Fruit fly (Drosophila melanogaster) whole organism, embryonic: ENCODE measurements around the gene CG13989.

ENCODE experiments used
- B-H2 ChIP-seq: fragments of 200-800 bp; sonication (Bioruptor generic); optimal IDR thresholded peaks from 2 replicates; lab custom pipeline; 2018; ENCODE audit warnings: missing biosample characterization, mild to moderate bottlenecking, missing genetic modification characterization
- Bgb ChIP-seq: fragments of 200-800 bp; sonication (Bioruptor generic); IDR thresholded peaks from 2 replicates; pipeline ENCODE4 v1.3.6; 2022; ENCODE audit warnings: missing biosample characterization, missing genetic modification characterization; ENCODE audit not compliant: partially characterized antibody
- CG10462 ChIP-seq: fragments of 200-800 bp; sonication (Bioruptor generic); optimal IDR thresholded peaks from 2 replicates; lab custom pipeline; 2016; ENCODE audit warnings: missing biosample characterization, missing genetic modification characterization
- CG12071 ChIP-seq: fragments of 200-800 bp; sonication (Bioruptor generic); optimal IDR thresholded peaks from 3 replicates; lab custom pipeline; 2018; ENCODE audit warnings: missing biosample characterization, mild to moderate bottlenecking, missing genetic modification characterization
- CG12219 ChIP-seq: fragments of 200-800 bp; sonication (Bioruptor generic); optimal IDR thresholded peaks from 3 replicates; lab custom pipeline; 2018; ENCODE audit warnings: missing biosample characterization, mild to moderate bottlenecking, missing genetic modification characterization
- CG12659 ChIP-seq: fragments of 200-800 bp; sonication (Bioruptor generic); optimal IDR thresholded peaks from 3 replicates; lab custom pipeline; 2017; ENCODE audit warnings: mild to moderate bottlenecking, missing biosample characterization, missing genetic modification reagents, missing genetic modification characterization
- CG13775 ChIP-seq: fragments of 200-800 bp; sonication (Bioruptor generic); optimal IDR thresholded peaks from 3 replicates; lab custom pipeline; 2017; ENCODE audit warnings: missing biosample characterization, mild to moderate bottlenecking, missing genetic modification characterization
- CG1602 ChIP-seq: fragments of 200-800 bp; sonication (Bioruptor generic); optimal IDR thresholded peaks from 3 replicates; lab custom pipeline; 2016; ENCODE audit warnings: missing biosample characterization, missing genetic modification characterization
- CG17612 ChIP-seq: fragments of 200-800 bp; sonication (Bioruptor generic); IDR thresholded peaks from 2 replicates; pipeline ENCODE4 v1.3.6; 2022; ENCODE audit warnings: missing biosample characterization, missing genetic modification characterization
- CG18764 ChIP-seq: fragments of 200-800 bp; sonication (Bioruptor generic); optimal IDR thresholded peaks from 3 replicates; lab custom pipeline; 2016; ENCODE audit warnings: missing biosample characterization, missing genetic modification characterization
- CG2712 ChIP-seq: fragments of 200-800 bp; optimal IDR thresholded peaks from 3 replicates; lab custom pipeline; 2019; ENCODE audit warnings: missing biosample characterization, mild to moderate bottlenecking, missing genetic modification characterization, moderate library complexity
- CG30431 ChIP-seq: fragments of 200-800 bp; sonication (Bioruptor generic); optimal IDR thresholded peaks from 2 replicates; lab custom pipeline; 2017; ENCODE audit warnings: missing biosample characterization, missing genetic modification characterization
- CG31441 ChIP-seq: fragments of 200-800 bp; sonication (Bioruptor generic); IDR thresholded peaks from 2 replicates; pipeline ENCODE4 v1.3.6; 2022; ENCODE audit warnings: missing biosample characterization, missing genetic modification characterization
- CG3847 ChIP-seq: fragments of 200-800 bp; sonication (Bioruptor generic); IDR thresholded peaks from 2 replicates; pipeline ENCODE4 v1.3.6; 2022; ENCODE audit warnings: missing biosample characterization, missing genetic modification characterization
- CG4820 ChIP-seq: fragments of 200-800 bp; sonication (Bioruptor generic); optimal IDR thresholded peaks from 3 replicates; lab custom pipeline; 2016; ENCODE audit warnings: missing biosample characterization, missing genetic modification characterization
- CG6689 ChIP-seq: fragments of 200-800 bp; sonication (Bioruptor generic); IDR thresholded peaks from 2 replicates; pipeline ENCODE4 v1.3.6; 2022; ENCODE audit warnings: missing biosample characterization, missing genetic modification characterization
- CG8359 ChIP-seq: fragments of 200-800 bp; sonication (Bioruptor generic); optimal IDR thresholded peaks from 2 replicates; lab custom pipeline; 2017; ENCODE audit warnings: missing biosample characterization, mild to moderate bottlenecking, missing genetic modification characterization, borderline replicate concordance
- CG9215 ChIP-seq: fragments of 200-800 bp; sonication (Bioruptor generic); IDR thresholded peaks from 2 replicates; pipeline ENCODE4 v1.3.6; 2022; ENCODE audit warnings: missing biosample characterization, missing genetic modification characterization
- D ChIP-seq, 2 experiments: fragments of 200-800 bp in 1 of 2; fragments of >200 bp in 1 of 2; sonication (Bioruptor generic) in 1 of 2; optimal IDR thresholded peaks; 2 replicates in 1 of 2; 3 replicates in 1 of 2; lab custom pipeline; 2017; ENCODE audit warnings: mild to moderate bottlenecking in 1 of 2, missing biosample characterization in 1 of 2, missing genetic modification characterization in 1 of 2, missing genetic modification reagents in 1 of 2
- Dfd ChIP-seq, 2 experiments: fragments of >200 bp; optimal IDR thresholded peaks; 2 replicates each; lab custom pipeline; 2017; ENCODE audit warnings: missing biosample characterization in 2 of 2, missing genetic modification characterization in 2 of 2
- Fer1 ChIP-seq: fragments of 200-800 bp; sonication (Bioruptor generic); optimal IDR thresholded peaks from 2 replicates; lab custom pipeline; 2017; ENCODE audit warnings: missing biosample characterization, mild to moderate bottlenecking, missing genetic modification characterization
- Fer2 ChIP-seq: fragments of 200-800 bp; sonication (Bioruptor generic); optimal IDR thresholded peaks from 2 replicates; lab custom pipeline; 2018; ENCODE audit warnings: missing biosample characterization, mild to moderate bottlenecking, missing genetic modification characterization, moderate library complexity
- H2.0 ChIP-seq: fragments of 200-800 bp; sonication (Bioruptor generic); IDR thresholded peaks from 2 replicates; pipeline ENCODE4 v1.3.6; 2022; ENCODE audit warnings: missing biosample characterization, missing genetic modification characterization
- HHEX ChIP-seq: fragments of 200-800 bp; sonication (Bioruptor generic); optimal IDR thresholded peaks from 3 replicates; lab custom pipeline; 2017; ENCODE audit warnings: missing biosample characterization, mild to moderate bottlenecking, missing genetic modification characterization, missing genetic modification reagents
- HLH54F ChIP-seq: fragments of 200-800 bp; sonication (Bioruptor generic); optimal IDR thresholded peaks from 3 replicates; lab custom pipeline; 2016; ENCODE audit warnings: missing biosample characterization, missing genetic modification characterization
- Lpt ChIP-seq: fragments of >200 bp; optimal IDR thresholded peaks from 2 replicates; lab custom pipeline; 2018; ENCODE audit warnings: missing biosample characterization, missing genetic modification characterization
- Max ChIP-seq: fragments of 200-800 bp; sonication (Bioruptor generic); optimal IDR thresholded peaks from 2 replicates; lab custom pipeline; 2016; ENCODE audit warnings: missing biosample characterization, mild to moderate bottlenecking, missing genetic modification characterization
- NFAT ChIP-seq: fragments of 200-800 bp; sonication (Bioruptor generic); IDR thresholded peaks from 2 replicates; pipeline ENCODE4 v1.3.6; 2022; ENCODE audit warnings: missing biosample characterization, missing genetic modification characterization
- Ravus ChIP-seq: fragments of 200-800 bp; sonication (Bioruptor generic); IDR thresholded peaks from 2 replicates; pipeline ENCODE4 v1.3.6; 2022; ENCODE audit warnings: missing biosample characterization, missing genetic modification characterization
- Scr ChIP-seq: fragments of 200-800 bp; sonication (Bioruptor generic); IDR thresholded peaks from 2 replicates; pipeline ENCODE4 v1.3.6; 2022; ENCODE audit warnings: missing biosample characterization, missing genetic modification characterization; ENCODE audit not compliant: partially characterized antibody
- Ssrp ChIP-seq: fragments of 200-800 bp; sonication (Bioruptor generic); optimal IDR thresholded peaks from 2 replicates; lab custom pipeline; 2018; ENCODE audit warnings: missing biosample characterization, mild to moderate bottlenecking, missing genetic modification characterization, moderate library complexity
- btn ChIP-seq: fragments of 200-800 bp; sonication (Bioruptor generic); optimal IDR thresholded peaks from 2 replicates; lab custom pipeline; 2016; ENCODE audit warnings: missing biosample characterization, missing genetic modification characterization
- cad ChIP-seq: fragments of >200 bp; optimal IDR thresholded peaks from 2 replicates; lab custom pipeline; 2017; ENCODE audit warnings: missing biosample characterization, missing genetic modification characterization
- caup ChIP-seq: fragments of 200-800 bp; sonication (Bioruptor generic); optimal IDR thresholded peaks from 3 replicates; lab custom pipeline; 2017; ENCODE audit warnings: missing biosample characterization, mild to moderate bottlenecking, missing genetic modification characterization, moderate library complexity; ENCODE audit not compliant: severe bottlenecking
- emc ChIP-seq: fragments of 200-800 bp; sonication (Bioruptor generic); optimal IDR thresholded peaks from 2 replicates; lab custom pipeline; 2016; ENCODE audit warnings: missing biosample characterization, missing genetic modification characterization
- en ChIP-seq: fragments of 200-800 bp; sonication (Bioruptor generic); optimal IDR thresholded peaks from 2 replicates; lab custom pipeline; 2016; ENCODE audit warnings: missing biosample characterization, missing genetic modification characterization
- fru ChIP-seq: fragments of >200 bp; optimal IDR thresholded peaks from 2 replicates; lab custom pipeline; 2017
- fu2 ChIP-seq: fragments of 200-800 bp; sonication (Bioruptor generic); optimal IDR thresholded peaks from 2 replicates; lab custom pipeline; 2016; ENCODE audit warnings: missing biosample characterization, missing genetic modification characterization
- gfzf ChIP-seq: fragments of 200-800 bp; sonication (Bioruptor generic); optimal IDR thresholded peaks from 2 replicates; lab custom pipeline; 2016; ENCODE audit warnings: missing biosample characterization, mild to moderate bottlenecking, missing genetic modification characterization, moderate library complexity
- gsb ChIP-seq: fragments of 200-800 bp; sonication (Bioruptor generic); IDR thresholded peaks from 2 replicates; pipeline ENCODE4 v1.3.6; 2022; ENCODE audit warnings: missing biosample characterization, missing genetic modification characterization
- insv ChIP-seq, 2 experiments: fragments of 200-800 bp; sonication (Bioruptor generic); optimal IDR thresholded peaks; 3 replicates each; lab custom pipeline; 2016 to 2018; ENCODE audit warnings: missing biosample characterization in 2 of 2, missing genetic modification characterization in 2 of 2
- kni ChIP-seq: fragments of 200-800 bp; sonication (Bioruptor generic); optimal IDR thresholded peaks from 3 replicates; lab custom pipeline; 2017; ENCODE audit warnings: mild to moderate bottlenecking, missing biosample characterization, missing genetic modification reagents, missing genetic modification characterization
- knrl ChIP-seq: fragments of 200-800 bp; sonication (Bioruptor generic); IDR thresholded peaks from 3 replicates; pipeline ENCODE4 v1.3.6; 2022; ENCODE audit warnings: missing biosample characterization, missing genetic modification characterization; ENCODE audit not compliant: partially characterized antibody
- lab ChIP-seq: fragments of 200-800 bp; sonication (Bioruptor generic); optimal IDR thresholded peaks from 3 replicates; lab custom pipeline; 2017; ENCODE audit warnings: missing biosample characterization, missing genetic modification characterization, mild to moderate bottlenecking, moderate library complexity, missing genetic modification reagents
- oc ChIP-seq: fragments of 200-800 bp; sonication (Bioruptor generic); optimal IDR thresholded peaks from 2 replicates; lab custom pipeline; 2018; ENCODE audit warnings: missing biosample characterization, mild to moderate bottlenecking, missing genetic modification characterization, moderate library complexity
- pzg ChIP-seq: fragments of 200-800 bp; sonication (Bioruptor generic); optimal IDR thresholded peaks from 3 replicates; lab custom pipeline; 2018; ENCODE audit warnings: missing biosample characterization, mild to moderate bottlenecking, missing genetic modification characterization, moderate library complexity
- slbo ChIP-seq: fragments of 200-800 bp; sonication (Bioruptor generic); IDR thresholded peaks from 2 replicates; pipeline ENCODE4 v1.3.6; 2022; ENCODE audit warnings: missing biosample characterization, missing genetic modification characterization
- sna ChIP-seq: fragments of 200-800 bp; sonication (Bioruptor generic); IDR thresholded peaks from 2 replicates; pipeline ENCODE4 v1.3.6; 2022; ENCODE audit warnings: missing biosample characterization, missing genetic modification characterization; ENCODE audit not compliant: partially characterized antibody
- tgo ChIP-seq: fragments of 200-800 bp; sonication (Bioruptor generic); IDR thresholded peaks from 3 replicates; pipeline ENCODE4 v1.3.6; 2022; ENCODE audit warnings: missing biosample characterization, missing genetic modification characterization
- twi ChIP-seq: fragments of 200-800 bp; optimal IDR thresholded peaks from 2 replicates; lab custom pipeline; 2019; ENCODE audit warnings: missing biosample characterization, mild to moderate bottlenecking, missing genetic modification characterization, moderate library complexity
- tx ChIP-seq: fragments of 200-800 bp; sonication (Bioruptor generic); optimal IDR thresholded peaks from 2 replicates; lab custom pipeline; 2016; ENCODE audit warnings: missing biosample characterization, missing genetic modification characterization

CG13989 gene

dm6 chr2L:6124815-6125214 is 35.4 kb upstream of the CG13989 start, which contains the start of gene Arpc4 (continued):
- TF ChIP-seq CG12659 (GFP tag; lab: Kevin White, UChicago) (peak; percentile 61), CG18764 (GFP tag; lab: Kevin White, UChicago) (peak; percentile 17), en (GFP tag; lab: Kevin White, UChicago) (no peak), H2.0 (GFP tag; lab: Robert Waterston, UW) (peak; percentile 64), CG4820 (GFP tag; lab: Kevin White, UChicago) (peak; percentile 22), CG12219 (GFP tag; lab: Kevin White, UChicago) (no peak), tgo (peak; percentile 74; the same call in 2 of the 3 replicates), knrl (GFP tag; lab: Robert Waterston, UW) (peak; percentile 36; the same call in 1 of the 3 replicates), lab (GFP tag; lab: Kevin White, UChicago) (peak; percentile 57), btn (GFP tag; lab: Kevin White, UChicago) (no peak), cad (no peak), twi (tag; lab: Kevin White, UChicago) (no peak), CG8359 (GFP tag; lab: Kevin White, UChicago) (no peak), CG31441 (GFP tag; lab: Robert Waterston, UW) (no peak; the same call in 1 of the 2 replicates), fu2 (GFP tag; lab: Kevin White, UChicago) (peak; percentile 50), Scr (GFP tag; lab: Robert Waterston, UW) (no peak), insv (GFP tag; optimal IDR thresholded peaks at IDR 0.05; lab: Kevin White, UChicago) (no peak), HHEX (GFP tag; lab: Kevin White, UChicago) (no peak), CG13775 (peak; percentile 33), gfzf (peak; percentile 80), Dfd (GFP tag; optimal IDR thresholded peaks at IDR 0.05; lab: Kevin White, UChicago) (no peak), pzg (peak; percentile 66), Fer2 (tag; lab: Kevin White, UChicago) (no peak), CG2712 (tag; lab: Kevin White, UChicago) (no peak), CG30431 (GFP tag; lab: Kevin White, UChicago) (peak; percentile 3), oc (tag; lab: Kevin White, UChicago) (no peak), kni (GFP tag; lab: Kevin White, UChicago) (no peak), fru (lab: Kevin White, UChicago) (no peak), tx (GFP tag; lab: Kevin White, UChicago) (peak; percentile 42), CG1602 (GFP tag; lab: Kevin White, UChicago) (peak; percentile 53), CG9215 (peak; percentile 40; the same call in 1 of the 2 replicates), Ssrp (peak; percentile 41), Lpt (no peak), CG6689 (GFP tag; lab: Robert Waterston, UW) (peak; percentile 51), D (optimal IDR thresholded peaks at IDR 0.05; lab: Kevin White, UChicago) (no peak), D (GFP tag; optimal IDR thresholded peaks at IDR 0.05; lab: Kevin White, UChicago) (no peak), Bgb (GFP tag; lab: Robert Waterston, UW) (no peak), caup (GFP tag; lab: Kevin White, UChicago) (no peak), HLH54F (GFP tag; lab: Kevin White, UChicago) (peak; percentile 61), CG17612 (GFP tag; lab: Robert Waterston, UW) (no peak), NFAT (GFP tag; lab: Robert Waterston, UW) (no peak; the same call in 1 of the 2 replicates), Max (GFP tag; lab: Kevin White, UChicago) (peak; percentile 20), CG12071 (GFP tag; lab: Kevin White, UChicago) (no peak), CG10462 (GFP tag; lab: Kevin White, UChicago) (no peak), Ravus (GFP tag; lab: Robert Waterston, UW) (no peak), slbo (GFP tag; lab: Robert Waterston, UW) (peak; percentile 85), gsb (no peak), sna (GFP tag; lab: Robert Waterston, UW) (no peak), CG3847 (peak; percentile 68), B-H2 (GFP tag; lab: Kevin White, UChicago) (no peak), emc (GFP tag; lab: Kevin White, UChicago) (no peak), Fer1 (GFP tag; lab: Kevin White, UChicago) (no peak)
